Fruit fly (Drosophila melanogaster) whole organism, embryonic: Measurements from ENCODE around the gene CG14054.

ENCODE experiments used
- BEAF-32 ChIP-seq: fragments of 200-800 bp; sonication (Bioruptor generic); optimal IDR thresholded peaks from 3 replicates; lab custom pipeline; 2017; ENCODE audit warnings: missing biosample characterization, missing genetic modification characterization, mild to moderate bottlenecking, moderate library complexity, missing genetic modification reagents
- Bgb ChIP-seq: fragments of 200-800 bp; sonication (Bioruptor generic); IDR thresholded peaks from 2 replicates; pipeline ENCODE4 v1.3.6; 2022; ENCODE audit warnings: missing biosample characterization, missing genetic modification characterization; ENCODE audit not compliant: partially characterized antibody
- Blimp-1 ChIP-seq: fragments of 200-800 bp; sonication (Bioruptor generic); optimal IDR thresholded peaks from 3 replicates; lab custom pipeline; 2018; ENCODE audit warnings: missing biosample characterization, missing genetic modification characterization, mild to moderate bottlenecking, moderate library complexity, missing genetic modification reagents
- CG10431 ChIP-seq: fragments of 200-800 bp; sonication (Bioruptor generic); optimal IDR thresholded peaks from 3 replicates; lab custom pipeline; 2018; ENCODE audit warnings: missing biosample characterization, mild to moderate bottlenecking, missing genetic modification characterization
- CG1233 ChIP-seq: fragments of 200-800 bp; sonication (Bioruptor generic); optimal IDR thresholded peaks from 4 replicates; lab custom pipeline; 2018; ENCODE audit warnings: missing biosample characterization, mild to moderate bottlenecking, missing genetic modification characterization
- CG13624 ChIP-seq: fragments of 200-800 bp; sonication (Bioruptor generic); optimal IDR thresholded peaks from 2 replicates; lab custom pipeline; 2016; ENCODE audit warnings: missing biosample characterization, missing genetic modification characterization
- CG13894 ChIP-seq: fragments of 200-800 bp; sonication (Bioruptor generic); optimal IDR thresholded peaks from 3 replicates; lab custom pipeline; 2018; ENCODE audit warnings: missing biosample characterization, mild to moderate bottlenecking, missing genetic modification characterization, moderate library complexity
- CG14441 ChIP-seq: fragments of 200-800 bp; sonication (Bioruptor generic); IDR thresholded peaks from 2 replicates; pipeline ENCODE4 v1.3.6; 2022; ENCODE audit warnings: missing biosample characterization, missing genetic modification characterization
- CG14860 ChIP-seq: fragments of 200-800 bp; sonication (Bioruptor generic); IDR thresholded peaks from 3 replicates; pipeline ENCODE4 v1.3.6; 2022; ENCODE audit warnings: missing biosample characterization, missing genetic modification characterization; ENCODE audit not compliant: partially characterized antibody
- CG15479 ChIP-seq: fragments of 200-800 bp; sonication (Bioruptor generic); optimal IDR thresholded peaks from 3 replicates; lab custom pipeline; 2019; ENCODE audit warnings: missing biosample characterization, mild to moderate bottlenecking, missing genetic modification characterization, moderate library complexity
- CG15601 ChIP-seq: fragments of 200-800 bp; sonication (Bioruptor generic); optimal IDR thresholded peaks from 3 replicates; lab custom pipeline; 2019; ENCODE audit warnings: missing biosample characterization, mild to moderate bottlenecking, missing genetic modification characterization, moderate library complexity
- CG2199 ChIP-seq: fragments of 200-800 bp; sonication (Bioruptor generic); IDR thresholded peaks from 3 replicates; pipeline ENCODE4 v1.3.6; 2022; ENCODE audit warnings: missing biosample characterization, missing genetic modification characterization
- CG2889 ChIP-seq: fragments of 200-800 bp; sonication (Bioruptor generic); IDR thresholded peaks from 3 replicates; pipeline ENCODE4 v1.3.6; 2022; ENCODE audit warnings: missing biosample characterization, missing genetic modification characterization
- CG30431 ChIP-seq: fragments of 200-800 bp; sonication (Bioruptor generic); optimal IDR thresholded peaks from 2 replicates; lab custom pipeline; 2017; ENCODE audit warnings: missing biosample characterization, missing genetic modification characterization
- CG32767 ChIP-seq: fragments of 200-800 bp; sonication (Bioruptor generic); IDR thresholded peaks from 2 replicates; pipeline ENCODE4 v1.3.6; 2022; ENCODE audit warnings: missing biosample characterization, missing genetic modification characterization
- CG42726 ChIP-seq: fragments of 200-800 bp; sonication (Bioruptor generic); IDR thresholded peaks from 2 replicates; pipeline ENCODE4 v1.3.6; 2022; ENCODE audit warnings: missing biosample characterization, missing genetic modification characterization; ENCODE audit not compliant: partially characterized antibody
- CG4707 ChIP-seq: fragments of 200-800 bp; sonication (Bioruptor generic); optimal IDR thresholded peaks from 2 replicates; lab custom pipeline; 2018; ENCODE audit warnings: missing biosample characterization, mild to moderate bottlenecking, missing genetic modification characterization, moderate library complexity
- CG6765 ChIP-seq: fragments of 200-800 bp; sonication (Bioruptor generic); optimal IDR thresholded peaks from 3 replicates; lab custom pipeline; 2017; ENCODE audit warnings: missing biosample characterization, mild to moderate bottlenecking, missing genetic modification characterization
- CG8290 ChIP-seq, 3 experiments: fragments of 200-800 bp; sonication (Bioruptor generic); optimal IDR thresholded peaks; 2 replicates each; lab custom pipeline; 2016 to 2019; ENCODE audit warnings: missing biosample characterization in 3 of 3, missing genetic modification characterization in 3 of 3, mild to moderate bottlenecking in 2 of 3, moderate library complexity in 1 of 3
- CG8359 ChIP-seq: fragments of 200-800 bp; sonication (Bioruptor generic); optimal IDR thresholded peaks from 2 replicates; lab custom pipeline; 2017; ENCODE audit warnings: missing biosample characterization, mild to moderate bottlenecking, missing genetic modification characterization, borderline replicate concordance
- CG9609 ChIP-seq: fragments of 200-800 bp; sonication (Bioruptor generic); optimal IDR thresholded peaks from 3 replicates; lab custom pipeline; 2016; ENCODE audit warnings: missing biosample characterization, missing genetic modification characterization
- Camta ChIP-seq: fragments of 200-800 bp; sonication (Bioruptor generic); optimal IDR thresholded peaks from 2 replicates; lab custom pipeline; 2016; ENCODE audit warnings: missing biosample characterization, missing genetic modification characterization
- Dek ChIP-seq: fragments of 200-800 bp; sonication (Bioruptor generic); optimal IDR thresholded peaks from 3 replicates; lab custom pipeline; 2019; ENCODE audit warnings: missing biosample characterization, mild to moderate bottlenecking, missing genetic modification characterization, moderate library complexity
- Dip2 ChIP-seq: fragments of 200-800 bp; sonication (Bioruptor generic); IDR thresholded peaks from 2 replicates; pipeline ENCODE4 v1.3.6; 2022; ENCODE audit warnings: missing biosample characterization, missing genetic modification characterization
- Drgx ChIP-seq: fragments of 200-800 bp; sonication (Bioruptor generic); IDR thresholded peaks from 2 replicates; pipeline ENCODE4 v1.3.6; 2022; ENCODE audit warnings: missing biosample characterization, missing genetic modification characterization
- Gsc ChIP-seq: fragments of 200-800 bp; sonication (Bioruptor generic); IDR thresholded peaks from 2 replicates; pipeline ENCODE4 v1.3.6; 2022; ENCODE audit warnings: missing biosample characterization, missing genetic modification characterization
- Hmr ChIP-seq: fragments of 200-800 bp; sonication (Bioruptor generic); optimal IDR thresholded peaks from 3 replicates; lab custom pipeline; 2017; ENCODE audit warnings: mild to moderate bottlenecking, missing biosample characterization, missing genetic modification reagents, missing genetic modification characterization
- Nf-YB ChIP-seq: fragments of 200-800 bp; sonication (Bioruptor generic); optimal IDR thresholded peaks from 3 replicates; lab custom pipeline; 2019; ENCODE audit warnings: missing biosample characterization, mild to moderate bottlenecking, missing genetic modification characterization, moderate library complexity
- Oli ChIP-seq: fragments of 200-800 bp; sonication (Bioruptor generic); optimal IDR thresholded peaks from 2 replicates; lab custom pipeline; 2018; ENCODE audit warnings: missing biosample characterization, mild to moderate bottlenecking, missing genetic modification characterization, moderate library complexity
- ara ChIP-seq: fragments of 200-800 bp; sonication (Bioruptor generic); IDR thresholded peaks from 2 replicates; pipeline ENCODE4 v1.3.6; 2022; ENCODE audit warnings: missing biosample characterization, missing genetic modification characterization
- ase ChIP-seq: fragments of 200-800 bp; sonication (Bioruptor generic); IDR thresholded peaks from 3 replicates; pipeline ENCODE4 v1.3.6; 2022; ENCODE audit warnings: missing biosample characterization, missing genetic modification characterization
- cg ChIP-seq: fragments of 200-800 bp; sonication (Bioruptor generic); optimal IDR thresholded peaks from 3 replicates; lab custom pipeline; 2019; ENCODE audit warnings: missing biosample characterization, mild to moderate bottlenecking, missing genetic modification characterization, moderate library complexity
- chm ChIP-seq: fragments of 200-800 bp; sonication (Bioruptor generic); IDR thresholded peaks from 2 replicates; pipeline ENCODE4 v1.3.6; 2022; ENCODE audit warnings: missing biosample characterization, missing genetic modification characterization
- chn ChIP-seq: fragments of 200-800 bp; sonication (Bioruptor generic); optimal IDR thresholded peaks from 2 replicates; lab custom pipeline; 2016; ENCODE audit warnings: missing biosample characterization, missing genetic modification characterization
- crp ChIP-seq, 2 experiments: fragments of 200-800 bp; sonication (Bioruptor generic); optimal IDR thresholded peaks; 2 replicates in 1 of 2; 3 replicates in 1 of 2; lab custom pipeline; 2017; ENCODE audit warnings: missing biosample characterization in 2 of 2, missing genetic modification characterization in 2 of 2, mild to moderate bottlenecking in 1 of 2, moderate library complexity in 1 of 2
- da ChIP-seq: fragments of 200-800 bp; sonication (Bioruptor generic); optimal IDR thresholded peaks from 2 replicates; lab custom pipeline; 2016; ENCODE audit warnings: missing biosample characterization, missing genetic modification characterization
- dmrt11E ChIP-seq: fragments of 200-800 bp; sonication (Bioruptor generic); optimal IDR thresholded peaks from 3 replicates; lab custom pipeline; 2018; ENCODE audit warnings: missing biosample characterization, mild to moderate bottlenecking, missing genetic modification characterization, moderate library complexity
- ham ChIP-seq: fragments of 200-800 bp; sonication (Bioruptor generic); IDR thresholded peaks from 2 replicates; pipeline ENCODE4 v1.3.6; 2022; ENCODE audit warnings: missing biosample characterization, missing genetic modification characterization
- hbn ChIP-seq: fragments of 200-800 bp; sonication (Bioruptor generic); IDR thresholded peaks from 2 replicates; pipeline ENCODE4 v1.3.6; 2022; ENCODE audit warnings: missing biosample characterization, missing genetic modification characterization; ENCODE audit not compliant: partially characterized antibody
- kah ChIP-seq: fragments of 200-800 bp; sonication (Bioruptor generic); optimal IDR thresholded peaks from 2 replicates; lab custom pipeline; 2018; ENCODE audit warnings: missing biosample characterization, mild to moderate bottlenecking, missing genetic modification characterization
- lmd ChIP-seq: fragments of 200-800 bp; sonication (Bioruptor generic); IDR thresholded peaks from 2 replicates; pipeline ENCODE4 v1.3.6; 2022; ENCODE audit warnings: missing biosample characterization, missing genetic modification characterization
- mam ChIP-seq: fragments of 200-800 bp; sonication (Bioruptor generic); optimal IDR thresholded peaks from 3 replicates; lab custom pipeline; 2016; ENCODE audit warnings: missing biosample characterization, missing genetic modification characterization
- row ChIP-seq: fragments of 200-800 bp; sonication (Bioruptor generic); IDR thresholded peaks from 3 replicates; pipeline ENCODE4 v1.3.6; 2022; ENCODE audit warnings: missing biosample characterization, missing genetic modification characterization
- run ChIP-seq: fragments of 200-800 bp; sonication (Bioruptor generic); optimal IDR thresholded peaks from 3 replicates; lab custom pipeline; 2018; ENCODE audit warnings: missing biosample characterization, mild to moderate bottlenecking, missing genetic modification characterization
- sqz ChIP-seq: fragments of 200-800 bp; sonication (Bioruptor generic); optimal IDR thresholded peaks from 3 replicates; lab custom pipeline; 2018; ENCODE audit warnings: missing biosample characterization, mild to moderate bottlenecking, missing genetic modification characterization
- toy ChIP-seq: fragments of 200-800 bp; sonication (Bioruptor generic); IDR thresholded peaks from 2 replicates; pipeline ENCODE4 v1.3.6; 2022; ENCODE audit warnings: missing biosample characterization, missing genetic modification characterization
- tup ChIP-seq: fragments of 200-800 bp; sonication (Bioruptor generic); optimal IDR thresholded peaks from 2 replicates; lab custom pipeline; 2016; ENCODE audit warnings: missing biosample characterization, mild to moderate bottlenecking, missing genetic modification characterization, moderate library complexity
- vnd ChIP-seq: fragments of 200-800 bp; sonication (Bioruptor generic); IDR thresholded peaks from 3 replicates; pipeline ENCODE4 v1.3.6; 2022; ENCODE audit warnings: missing biosample characterization, missing genetic modification characterization; ENCODE audit not compliant: partially characterized antibody
- yki ChIP-seq: fragments of >200 bp; optimal IDR thresholded peaks from 3 replicates; lab custom pipeline; 2018

CG14054 gene

dm6 chrX:2096341-2096740 is 30.2 kb upstream of the CG14054 start (continued):
- TF ChIP-seq CG8359 (GFP tag; lab: Kevin White, UChicago) (no peak), CG2889 (GFP tag; lab: Robert Waterston, UW) (no peak), CG42726 (no peak), CG2199 (0 out of 3 replicates have a peak, but pooled peaks have one; percentile 35), kah (GFP tag; lab: Kevin White, UChicago) (peak; percentile 75), Hmr (GFP tag; lab: Kevin White, UChicago) (no peak), dmrt11E (tag; lab: Kevin White, UChicago) (no peak), ase (GFP tag; lab: Robert Waterston, UW) (no peak), vnd (GFP tag; lab: Robert Waterston, UW) (no peak), crp (GFP tag; optimal IDR thresholded peaks at IDR 0.05; lab: Kevin White, UChicago) (no peak), Camta (no peak), CG8290 (GFP tag; optimal IDR thresholded peaks at IDR 0.05; lab: Kevin White, UChicago) (peak; percentile 44), CG8290 (tag; optimal IDR thresholded peaks at IDR 0.05; lab: Kevin White, UChicago) (no peak), cg (peak; percentile 70), CG13624 (GFP tag; lab: Kevin White, UChicago) (no peak), CG13894 (tag; lab: Kevin White, UChicago) (no peak), mam (GFP tag; lab: Kevin White, UChicago) (no peak), BEAF-32 (GFP tag; lab: Kevin White, UChicago) (no peak), Blimp-1 (no peak), sqz (GFP tag; lab: Kevin White, UChicago) (no peak), yki (lab: Kevin White, UChicago) (no peak), CG10431 (GFP tag; lab: Kevin White, UChicago) (no peak), Oli (tag; lab: Kevin White, UChicago) (no peak), CG30431 (GFP tag; lab: Kevin White, UChicago) (no peak)

DNA sequence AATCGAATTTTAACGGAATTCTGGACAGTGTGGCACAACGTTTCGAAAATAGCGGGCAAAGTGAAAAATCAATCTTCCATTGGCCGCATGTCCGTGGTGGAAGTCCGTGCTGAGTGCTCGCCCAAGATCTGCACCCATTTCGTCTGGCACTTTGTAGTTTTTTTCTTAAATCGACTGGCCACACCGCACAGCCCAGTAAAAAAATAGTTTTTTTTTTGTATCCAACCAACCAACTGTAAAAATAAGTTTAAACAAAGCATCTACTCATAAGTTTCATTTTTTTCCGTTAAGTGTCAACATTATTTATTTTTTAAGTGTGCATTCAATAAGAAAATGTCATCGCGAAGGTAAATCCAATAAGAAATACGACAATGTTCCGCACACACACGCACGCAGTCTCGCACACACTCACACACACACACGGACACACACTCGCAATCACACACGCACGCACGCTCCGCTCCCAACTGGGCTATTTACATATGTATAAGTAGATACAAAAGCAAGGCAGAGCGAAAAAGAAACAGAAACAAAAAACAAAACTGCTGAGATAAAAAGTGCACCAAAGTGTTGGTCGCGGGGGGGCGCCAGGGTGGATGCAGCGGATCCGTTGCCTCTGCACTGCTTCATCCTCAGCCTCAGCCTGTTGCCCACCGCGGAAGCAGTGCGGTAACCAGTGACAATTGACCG is 28.1 kb upstream of the CG14054 start, which contains the start of gene csw:
TSS of gene csw (plus strand) at position 163 of the 690 bp plus-strand sequence.
- TF ChIP-seq Nf-YB (peak; percentile 23), run (tag; lab: Kevin White, UChicago) (no peak), tup (GFP tag; lab: Kevin White, UChicago) (no peak), CG15479 (no peak), chm (GFP tag; lab: Robert Waterston, UW) (no peak), CG9609 (peak; percentile 65), Bgb (GFP tag; lab: Robert Waterston, UW) (peak; percentile 63; the same call in 1 of the 2 replicates), lmd (no peak; the same call in 1 of the 2 replicates), chn (GFP tag; lab: Kevin White, UChicago) (no peak), CG4707 (GFP tag; lab: Kevin White, UChicago) (no peak), toy (GFP tag; lab: Robert Waterston, UW) (0 out of 2 replicates have a peak, but pooled peaks have one; percentile 26), ara (no peak), CG32767 (GFP tag; lab: Robert Waterston, UW) (no peak), Dip2 (GFP tag; lab: Robert Waterston, UW) (no peak), row (GFP tag; lab: Robert Waterston, UW) (no peak), Drgx (GFP tag; lab: Robert Waterston, UW) (peak; percentile 86), CG1233 (GFP tag; lab: Kevin White, UChicago) (no peak), CG15601 (tag; lab: Kevin White, UChicago) (peak; percentile 40), Dek (peak; percentile 16), CG6765 (GFP tag; lab: Kevin White, UChicago) (no peak), hbn (no peak), Gsc (GFP tag; lab: Robert Waterston, UW) (no peak), ham (no peak), CG14441 (0 out of 2 replicates have a peak, but pooled peaks have one; percentile 12), da (GFP tag; lab: Kevin White, UChicago) (no peak), CG14860 (no peak)
